Worm (Caenorhabditis elegans): ENCODE measurements around the gene F53H1.4.

F53H1.4 gene

DNA sequence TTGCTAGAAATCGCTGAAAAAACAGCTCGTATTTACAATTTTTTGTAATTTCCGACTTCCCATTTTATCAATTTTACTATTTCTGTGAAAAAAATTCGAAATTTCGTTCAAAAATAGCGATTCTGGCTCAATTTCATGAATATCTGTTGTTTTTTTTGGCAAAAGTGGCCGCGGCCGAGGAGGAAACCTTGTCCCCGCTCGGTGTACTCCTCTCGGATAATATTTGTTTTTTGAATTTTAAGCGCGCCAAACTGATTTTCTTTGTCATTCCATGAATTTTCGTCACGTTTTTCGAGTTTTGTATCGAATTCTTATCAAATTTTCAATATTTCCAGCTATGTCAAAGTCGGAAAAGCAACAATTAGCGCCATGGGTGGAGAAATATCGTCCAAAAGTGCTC is 37.0 kb downstream of the F53H1.4 start, which contains the start of gene rfc-2 (continued):
- TF ChIP-seq zip-5 (tag; optimal IDR thresholded peaks at IDR 0.05) (peak; percentile 15), sox-2 (GFP tag; IDR thresholded peaks at IDR 0.05) (no peak), ref-2 (tag; optimal IDR thresholded peaks at IDR 0.05) (no peak), pqm-1 (tag; optimal IDR thresholded peaks at IDR 0.05) (no peak), ztf-16 (tag; optimal IDR thresholded peaks at IDR 0.05) (no peak), pha-2 (tag; optimal IDR thresholded peaks at IDR 0.05) (no peak), ceh-45 (GFP tag; IDR thresholded peaks at IDR 0.05) (no peak), K09A11.1 (tag; optimal IDR thresholded peaks at IDR 0.05; ENCODE audit: insufficient read depth) (no peak), hlh-8 (tag; optimal IDR thresholded peaks at IDR 0.05) (no peak), ama-1 (optimal IDR thresholded peaks at IDR 0.05) (no peak), F13H6.1 (tag; optimal IDR thresholded peaks at IDR 0.05) (no peak)

DNA sequence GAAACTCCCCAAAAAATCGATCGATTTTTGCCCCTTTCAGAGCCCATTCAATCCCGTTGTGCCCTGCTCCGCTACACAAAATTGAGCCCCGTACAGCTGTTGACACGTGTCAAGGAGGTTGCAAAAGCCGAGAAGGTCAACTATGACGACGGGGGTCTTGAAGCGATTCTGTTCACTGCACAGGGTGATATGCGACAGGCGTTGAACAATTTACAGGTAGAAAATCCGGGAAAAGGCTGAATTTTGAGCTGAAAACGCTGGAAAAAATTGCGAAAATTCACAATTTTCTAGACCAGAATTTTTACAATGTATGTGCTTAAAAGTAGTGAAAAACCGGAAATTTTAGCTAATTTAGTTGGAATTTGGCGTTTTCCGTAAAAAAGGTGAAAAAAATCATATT is 39.4 kb downstream of the F53H1.4 start:
- TF ChIP-seq unc-42 (tag; optimal IDR thresholded peaks at IDR 0.05) (no peak), ceh-34 (tag; optimal IDR thresholded peaks at IDR 0.05) (no peak), ceh-48 (tag; optimal IDR thresholded peaks at IDR 0.05) (no peak), pha-2 (tag; optimal IDR thresholded peaks at IDR 0.05) (no peak), elt-4 (tag; optimal IDR thresholded peaks at IDR 0.05) (no peak), pax-1 (tag; optimal IDR thresholded peaks at IDR 0.05) (no peak), ref-2 (tag; optimal IDR thresholded peaks at IDR 0.05) (no peak), ceh-9 (tag; optimal IDR thresholded peaks at IDR 0.05) (no peak), nhr-11 (tag; optimal IDR thresholded peaks at IDR 0.05) (no peak), hlh-6 (tag; optimal IDR thresholded peaks at IDR 0.05) (no peak), pat-9 (tag; optimal IDR thresholded peaks at IDR 0.05) (no peak), fkh-10 (GFP tag; optimal IDR thresholded peaks at IDR 0.05) (no peak), hlh-15 (tag; optimal IDR thresholded peaks at IDR 0.05) (no peak), nhr-232 (tag; optimal IDR thresholded peaks at IDR 0.05) (no peak), Y22D7AL.16 (tag; optimal IDR thresholded peaks at IDR 0.05) (no peak), ceh-19 (GFP tag; optimal IDR thresholded peaks at IDR 0.05) (no peak)

ce11 chrIV:1353811-1354210 is 43.8 kb downstream of the F53H1.4 start:
- TF ChIP-seq ref-2 (tag; optimal IDR thresholded peaks at IDR 0.05), result peak; percentile 33
- peak; percentile 20 for TF ChIP-seq C08G9.2 (tag; optimal IDR thresholded peaks at IDR 0.05)
- no peak for TF ChIP-seq ceh-2 (tag; optimal IDR thresholded peaks at IDR 0.05)
- no peak for TF ChIP-seq rnt-1 (tag; optimal IDR thresholded peaks at IDR 0.05)
- no peak for TF ChIP-seq ttx-3 (tag; optimal IDR thresholded peaks at IDR 0.05)

ce11 chrIV:1355147-1355546 is 45.2 kb downstream of the F53H1.4 start, which contains the start of gene col-104:
col-104 (minus strand) TSS chrIV:1355305.
- TF ChIP-seq ceh-2 (tag; optimal IDR thresholded peaks at IDR 0.05) (no peak), ceh-48 (tag; optimal IDR thresholded peaks at IDR 0.05) (peak; percentile 14), eyg-1 (tag; optimal IDR thresholded peaks at IDR 0.05) (no peak)

DNA sequence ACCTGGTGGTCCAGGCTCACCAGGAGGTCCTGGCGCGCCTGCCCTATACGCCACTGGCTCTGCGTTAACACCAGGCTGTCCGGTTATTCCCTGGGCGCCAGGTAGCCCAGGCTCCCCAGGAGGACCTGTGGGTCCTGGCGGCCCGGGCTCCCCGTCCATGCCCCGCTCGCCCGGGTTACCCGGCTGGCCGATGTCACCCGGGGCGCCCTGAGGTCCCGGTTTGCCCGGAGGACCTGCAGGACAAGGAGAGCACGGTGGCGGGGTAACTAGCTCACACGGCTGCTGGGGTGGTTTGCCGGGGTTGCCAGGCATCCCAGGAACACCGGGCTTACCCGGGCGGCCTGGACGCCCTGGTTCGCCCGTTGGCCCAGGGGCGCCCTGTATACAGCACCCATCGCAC is 48.1 kb downstream of the F53H1.4 start:
- TF ChIP-seq C08G9.2 (tag; optimal IDR thresholded peaks at IDR 0.05), result peak; percentile 25
- TF ChIP-seq ceh-9 (tag; optimal IDR thresholded peaks at IDR 0.05), result peak; percentile 41
- peak; percentile 22 for TF ChIP-seq hlh-6 (tag; optimal IDR thresholded peaks at IDR 0.05)
- peak; percentile 23 for TF ChIP-seq F13H6.1 (tag; optimal IDR thresholded peaks at IDR 0.05)
- TF ChIP-seq lim-6 (tag; optimal IDR thresholded peaks at IDR 0.05), result no peak
- peak; percentile 4 for TF ChIP-seq syd-9 (tag; optimal IDR thresholded peaks at IDR 0.05)
- TF ChIP-seq pat-9 (tag; optimal IDR thresholded peaks at IDR 0.05), result peak; percentile 25
- peak; percentile 10 for TF ChIP-seq sox-4 (tag; optimal IDR thresholded peaks at IDR 0.05)
- TF ChIP-seq C38D4.7 (GFP tag; optimal IDR thresholded peaks at IDR 0.05), result peak; percentile 2
- TF ChIP-seq pqm-1 (tag; optimal IDR thresholded peaks at IDR 0.05), result no peak
- TF ChIP-seq nhr-232 (tag; optimal IDR thresholded peaks at IDR 0.05), result peak; percentile 33
- TF ChIP-seq che-1 (tag; optimal IDR thresholded peaks at IDR 0.05), result no peak
- no peak for TF ChIP-seq nfya-1 (tag; optimal IDR thresholded peaks at IDR 0.05)
- peak; percentile 33 for TF ChIP-seq elt-4 (tag; optimal IDR thresholded peaks at IDR 0.05)

Data from whole organism, late embryonic.